Fruit fly (Drosophila melanogaster): ENCODE data around the gene RhoGEF64C.

- TF ChIP-seq Mes4 (GFP tag; optimal IDR thresholded peaks at IDR 0.05): no peak
- no peak for TF ChIP-seq ttk (GFP tag; IDR thresholded peaks at IDR 0.05)
- no peak for TF ChIP-seq grau (tag; optimal IDR thresholded peaks at IDR 0.05)
- TF ChIP-seq CG4328 (GFP tag; optimal IDR thresholded peaks at IDR 0.05): no peak
- no peak for TF ChIP-seq nmo (GFP tag; optimal IDR thresholded peaks at IDR 0.05)
- TF ChIP-seq lola (GFP tag; optimal IDR thresholded peaks at IDR 0.05): no peak
- TF ChIP-seq MESR4 (GFP tag; optimal IDR thresholded peaks at IDR 0.05): no peak
- no peak for TF ChIP-seq CG10267 (tag; optimal IDR thresholded peaks at IDR 0.05)
- no peak for TF ChIP-seq Gug (GFP tag; IDR thresholded peaks at IDR 0.05)
- TF ChIP-seq CG7357 (GFP tag; IDR thresholded peaks at IDR 0.05): no peak
- no peak for TF ChIP-seq psq (GFP tag; optimal IDR thresholded peaks at IDR 0.05)
- no peak for TF ChIP-seq Hand (GFP tag; optimal IDR thresholded peaks at IDR 0.05)
These were observed 27.2 kb downstream of the RhoGEF64C start for dm6 chr3L:4719743-4720142.
